Worm (Caenorhabditis elegans) whole organism, L4 larva: ENCODE data around the gene lin-7.

ENCODE experiments used
- F37D6.2 ChIP-seq: sonication (generic microtip); optimal IDR thresholded peaks from 2 replicates; lab custom pipeline; 2016; ENCODE audit warnings: mild to moderate bottlenecking, missing genetic modification characterization, missing compliant biosample characterization
- Y48G9A.11 ChIP-seq: fragments of 200-800 bp; sonication (Bioruptor generic); IDR thresholded peaks from 2 replicates; pipeline ENCODE4 v1.3.6; 2022; ENCODE audit warnings: missing genetic modification reagents, missing genetic modification characterization, missing compliant biosample characterization
- ceh-20 ChIP-seq: fragments of 200-800 bp; sonication (Bioruptor generic); IDR thresholded peaks from 2 replicates; pipeline ENCODE4 v1.3.6; 2022; ENCODE audit warnings: missing genetic modification reagents, missing genetic modification characterization, missing compliant biosample characterization
- dmd-9 ChIP-seq: fragments of 200-800 bp; sonication (Bioruptor generic); IDR thresholded peaks from 2 replicates; pipeline ENCODE4 v1.3.6; 2022; ENCODE audit warnings: missing genetic modification reagents, missing genetic modification characterization, missing compliant biosample characterization
- fkh-10 ChIP-seq: fragments of 150-350 bp; optimal IDR thresholded peaks from 2 replicates; lab custom pipeline; 2014; ENCODE audit warnings: missing biosample characterization, missing genetic modification reagents, missing genetic modification characterization
- hlh-30 ChIP-seq: sonication (generic microtip); optimal IDR thresholded peaks from 2 replicates; lab custom pipeline; 2017; ENCODE audit warnings: antibody characterized with exemption, mild to moderate bottlenecking, missing genetic modification characterization, missing compliant biosample characterization; ENCODE audit not compliant: insufficient read depth
- hmg-1.1 ChIP-seq: fragments of 200-800 bp; sonication (Bioruptor generic); IDR thresholded peaks from 2 replicates; pipeline ENCODE4 v1.3.6; 2022; ENCODE audit warnings: missing genetic modification reagents, missing genetic modification characterization, missing compliant biosample characterization
- lim-7 ChIP-seq: fragments of 200-800 bp; sonication (Bioruptor generic); IDR thresholded peaks from 2 replicates; pipeline ENCODE4 v1.3.6; 2022; ENCODE audit warnings: missing genetic modification characterization, missing compliant biosample characterization
- madf-5 ChIP-seq, 2 experiments: fragments of 200-800 bp; sonication (Bioruptor generic); IDR thresholded peaks; 2 replicates each; pipeline ENCODE4 v1.3.6; 2022; ENCODE audit warnings: missing compliant biosample characterization in 2 of 2, missing genetic modification characterization in 2 of 2
- mep-1 ChIP-seq: fragments of 150-350 bp; sonication (generic microtip); optimal IDR thresholded peaks from 3 replicates; lab custom pipeline; 2014; ENCODE audit warnings: missing biosample characterization, missing genetic modification characterization
- mes-2 ChIP-seq: sonication (generic microtip); optimal IDR thresholded peaks from 2 replicates; lab custom pipeline; 2016; ENCODE audit warnings: missing genotype, mild to moderate bottlenecking, missing genetic modification characterization, missing compliant biosample characterization; ENCODE audit not compliant: poor library complexity, severe bottlenecking
- mxl-3 ChIP-seq: fragments of 200-800 bp; sonication (Bioruptor generic); optimal IDR thresholded peaks from 2 replicates; lab custom pipeline; 2018; ENCODE audit warnings: mild to moderate bottlenecking, missing genetic modification characterization, missing compliant biosample characterization
- pha-4 ChIP-seq, 2 experiments: fragments of 150-350 bp in 1 of 2; fragments of 200-800 bp in 1 of 2; sonication (Bioruptor generic) in 1 of 2; IDR thresholded peaks in 1 of 2; optimal IDR thresholded peaks in 1 of 2; 2 replicates each; pipeline versions ENCODE4 v1.3.6 to Lab custom; 2014 to 2022; ENCODE audit warnings: missing genetic modification characterization in 2 of 2, missing genetic modification reagents in 2 of 2, missing biosample characterization in 1 of 2, missing compliant biosample characterization in 1 of 2
- rbr-2 ChIP-seq: sonication (generic microtip); optimal IDR thresholded peaks from 2 replicates; lab custom pipeline; 2016; ENCODE audit warnings: missing genotype, missing genetic modification characterization, missing compliant biosample characterization
- snpc-1.2 ChIP-seq: fragments of 200-800 bp; sonication (Bioruptor generic); IDR thresholded peaks from 2 replicates; pipeline ENCODE4 v1.3.6; 2022; ENCODE audit warnings: missing genetic modification reagents, missing genetic modification characterization, missing compliant biosample characterization
- snpc-4 ChIP-seq: fragments of 150-350 bp; optimal IDR thresholded peaks from 2 replicates; lab custom pipeline; 2014; ENCODE audit warnings: missing biosample characterization, missing genetic modification characterization
- spr-1 ChIP-seq: sonication (generic microtip); optimal IDR thresholded peaks from 2 replicates; lab custom pipeline; 2016; ENCODE audit warnings: mild to moderate bottlenecking, missing genetic modification characterization, missing compliant biosample characterization
- unc-62 ChIP-seq, 3 experiments: fragments of 150-350 bp in 1 of 3; sonication (generic microtip); optimal IDR thresholded peaks in 2 of 3; peaks in 1 of 3; 1 replicate in 1 of 3; 2 replicates in 2 of 3; lab custom pipeline; 2014 to 2017; ENCODE audit warnings: missing biosample characterization in 3 of 3, missing genetic modification characterization in 3 of 3, missing genetic modification reagents in 3 of 3, missing genotype in 1 of 3

lin-7 gene

ce11 chrII:14296320-14296719, 52.9 kb downstream of the lin-7 start (continued):
- TF ChIP-seq mep-1: peak; percentile 51
- TF ChIP-seq lim-7: no peak
- no peak for TF ChIP-seq pha-4 (GFP tag; IDR thresholded peaks at IDR 0.05; lab: Robert Waterston, UW)
- peak; percentile 74 for TF ChIP-seq pha-4 (tag; optimal IDR thresholded peaks at IDR 0.05; lab: Kevin White, UChicago)
- TF ChIP-seq unc-62 (GFP tag; optimal IDR thresholded peaks at IDR 0.05 in 1 of 2; lab: Kevin White, UChicago): peak in 1 of 2 experiments; percentile 93
- TF ChIP-seq unc-62 (tag; optimal IDR thresholded peaks at IDR 0.05; lab: Kevin White, UChicago): no peak
- TF ChIP-seq Y48G9A.11 (GFP tag; lab: Robert Waterston, UW): no peak
- TF ChIP-seq mes-2: peak; percentile 52
- no peak for TF ChIP-seq madf-5 (GFP tag; IDR thresholded peaks at IDR 0.05; lab: Robert Waterston, UW)
- TF ChIP-seq F37D6.2 (tag; lab: Kevin White, UChicago): no peak
- TF ChIP-seq rbr-2 (tag; lab: Kevin White, UChicago): peak; percentile 9
- no peak for TF ChIP-seq snpc-4 (tag; lab: Kevin White, UChicago)
- peak; percentile 54 for TF ChIP-seq mxl-3 (GFP tag; lab: Kevin White, UChicago)
- no peak for TF ChIP-seq spr-1 (tag; lab: Kevin White, UChicago)
- no peak for TF ChIP-seq dmd-9 (GFP tag; lab: Robert Waterston, UW)
- TF ChIP-seq hlh-30 (tag; lab: Kevin White, UChicago): peak; percentile 89
- TF ChIP-seq ceh-20 (GFP tag; lab: Robert Waterston, UW): no peak
- 0 out of 2 replicates have a peak, but pooled peaks have one; percentile 14 for TF ChIP-seq hmg-1.1 (GFP tag; lab: Robert Waterston, UW)
- no peak for TF ChIP-seq fkh-10 (GFP tag; lab: Kevin White, UChicago)
- TF ChIP-seq snpc-1.2: no peak
